Fruit fly (Drosophila melanogaster) whole organism, embryonic: ENCODE measurements around the gene Gcn5.
A peak's percentile ranks its signal among the peaks of the same experiment; 100 is the strongest.

ENCODE experiments used
- Bgb ChIP-seq: fragments of 200-800 bp; sonication (Bioruptor generic); IDR thresholded peaks from 2 replicates; pipeline ENCODE4 v1.3.6; 2022; ENCODE audit warnings: missing biosample characterization, missing genetic modification characterization; ENCODE audit not compliant: partially characterized antibody
- BtbVII ChIP-seq: fragments of 200-800 bp; sonication (Bioruptor generic); optimal IDR thresholded peaks from 3 replicates; lab custom pipeline; 2017; ENCODE audit warnings: missing biosample characterization, mild to moderate bottlenecking, missing genetic modification characterization
- CG10209 ChIP-seq: fragments of 200-800 bp; sonication (Bioruptor generic); optimal IDR thresholded peaks from 3 replicates; lab custom pipeline; 2017; ENCODE audit warnings: missing biosample characterization, mild to moderate bottlenecking, missing genetic modification characterization, missing genetic modification reagents
- CG11398 ChIP-seq: fragments of 200-800 bp; sonication (Bioruptor generic); optimal IDR thresholded peaks from 2 replicates; lab custom pipeline; 2016; ENCODE audit warnings: missing biosample characterization, missing genetic modification characterization
- CG12155 ChIP-seq: fragments of 200-800 bp; sonication (Bioruptor generic); optimal IDR thresholded peaks from 3 replicates; lab custom pipeline; 2016; ENCODE audit warnings: missing biosample characterization, missing genetic modification characterization
- CG14710 ChIP-seq: fragments of 200-800 bp; sonication (Bioruptor generic); optimal IDR thresholded peaks from 3 replicates; lab custom pipeline; 2019; ENCODE audit warnings: missing biosample characterization, mild to moderate bottlenecking, missing genetic modification characterization, moderate library complexity
- CG14860 ChIP-seq: fragments of 200-800 bp; sonication (Bioruptor generic); IDR thresholded peaks from 3 replicates; pipeline ENCODE4 v1.3.6; 2022; ENCODE audit warnings: missing biosample characterization, missing genetic modification characterization; ENCODE audit not compliant: partially characterized antibody
- CG15011 ChIP-seq: fragments of 200-800 bp; sonication (Bioruptor generic); optimal IDR thresholded peaks from 3 replicates; lab custom pipeline; 2018; ENCODE audit warnings: missing biosample characterization, mild to moderate bottlenecking, missing genetic modification characterization
- CG3726 ChIP-seq: fragments of 200-800 bp; sonication (Bioruptor generic); IDR thresholded peaks from 3 replicates; pipeline ENCODE4, ENCODE4 v1.3.6; 2022; ENCODE audit warnings: missing biosample characterization, missing genetic modification characterization
- CG3847 ChIP-seq: fragments of 200-800 bp; sonication (Bioruptor generic); IDR thresholded peaks from 2 replicates; pipeline ENCODE4 v1.3.6; 2022; ENCODE audit warnings: missing biosample characterization, missing genetic modification characterization
- CG4328 ChIP-seq: fragments of 200-800 bp; sonication (Bioruptor generic); optimal IDR thresholded peaks from 3 replicates; lab custom pipeline; 2017; ENCODE audit warnings: missing biosample characterization, missing genetic modification reagents, missing genetic modification characterization
- CG4820 ChIP-seq: fragments of 200-800 bp; sonication (Bioruptor generic); optimal IDR thresholded peaks from 3 replicates; lab custom pipeline; 2016; ENCODE audit warnings: missing biosample characterization, missing genetic modification characterization
- CG6175 ChIP-seq: fragments of 200-800 bp; sonication (Bioruptor generic); IDR thresholded peaks from 3 replicates; pipeline ENCODE4 v1.3.6; 2022; ENCODE audit warnings: missing biosample characterization, missing genetic modification characterization
- CG6689 ChIP-seq: fragments of 200-800 bp; sonication (Bioruptor generic); IDR thresholded peaks from 2 replicates; pipeline ENCODE4 v1.3.6; 2022; ENCODE audit warnings: missing biosample characterization, missing genetic modification characterization
- CG7357 ChIP-seq: fragments of 200-800 bp; sonication (Bioruptor generic); IDR thresholded peaks from 3 replicates; pipeline ENCODE4 v1.3.6; 2022; ENCODE audit warnings: missing biosample characterization, missing genetic modification characterization
- CG7928 ChIP-seq: fragments of 200-800 bp; sonication (Bioruptor generic); optimal IDR thresholded peaks from 2 replicates; lab custom pipeline; 2017; ENCODE audit warnings: missing biosample characterization, mild to moderate bottlenecking, missing genetic modification characterization
- CG7963 ChIP-seq: fragments of 200-800 bp; sonication (Bioruptor generic); IDR thresholded peaks from 3 replicates; pipeline ENCODE4 v1.3.6; 2022; ENCODE audit warnings: missing biosample characterization, missing genetic modification characterization; ENCODE audit not compliant: partially characterized antibody
- CG8290 ChIP-seq, 3 experiments: fragments of 200-800 bp; sonication (Bioruptor generic); optimal IDR thresholded peaks; 2 replicates each; lab custom pipeline; 2016 to 2019; ENCODE audit warnings: missing biosample characterization in 3 of 3, missing genetic modification characterization in 3 of 3, mild to moderate bottlenecking in 2 of 3, moderate library complexity in 1 of 3
- CG9876 ChIP-seq: fragments of 200-800 bp; sonication (Bioruptor generic); optimal IDR thresholded peaks from 2 replicates; lab custom pipeline; 2016; ENCODE audit warnings: missing biosample characterization, missing genetic modification characterization
- CHES-1-like ChIP-seq: fragments of 200-800 bp; sonication (Bioruptor generic); optimal IDR thresholded peaks from 2 replicates; lab custom pipeline; 2016; ENCODE audit warnings: missing biosample characterization, missing genetic modification characterization
- Dad ChIP-seq: fragments of 200-800 bp; sonication (Bioruptor generic); optimal IDR thresholded peaks from 3 replicates; lab custom pipeline; 2016; ENCODE audit warnings: missing biosample characterization, missing genetic modification characterization
- Dek ChIP-seq: fragments of 200-800 bp; sonication (Bioruptor generic); optimal IDR thresholded peaks from 3 replicates; lab custom pipeline; 2019; ENCODE audit warnings: missing biosample characterization, mild to moderate bottlenecking, missing genetic modification characterization, moderate library complexity
- Drgx ChIP-seq: fragments of 200-800 bp; sonication (Bioruptor generic); IDR thresholded peaks from 2 replicates; pipeline ENCODE4 v1.3.6; 2022; ENCODE audit warnings: missing biosample characterization, missing genetic modification characterization
- Gug ChIP-seq: fragments of 200-800 bp; sonication (Bioruptor generic); IDR thresholded peaks from 4 replicates; pipeline ENCODE4 v1.3.6; 2022; ENCODE audit warnings: missing biosample characterization, missing genetic modification characterization
- H2.0 ChIP-seq: fragments of 200-800 bp; sonication (Bioruptor generic); IDR thresholded peaks from 2 replicates; pipeline ENCODE4 v1.3.6; 2022; ENCODE audit warnings: missing biosample characterization, missing genetic modification characterization
- Max ChIP-seq: fragments of 200-800 bp; sonication (Bioruptor generic); optimal IDR thresholded peaks from 2 replicates; lab custom pipeline; 2016; ENCODE audit warnings: missing biosample characterization, mild to moderate bottlenecking, missing genetic modification characterization
- Med ChIP-seq: fragments of 200-800 bp; sonication (Bioruptor generic); peaks from one replicate; lab custom pipeline; 2016; ENCODE audit warnings: missing biosample characterization, missing genetic modification characterization, mild to moderate bottlenecking, inconsistent platforms, moderate library complexity
- NK7.1 ChIP-seq: fragments of 200-800 bp; sonication (Bioruptor generic); optimal IDR thresholded peaks from 3 replicates; lab custom pipeline; 2016; ENCODE audit warnings: missing biosample characterization, missing genetic modification characterization
- Ptx1 ChIP-seq: fragments of 200-800 bp; sonication (Bioruptor generic); IDR thresholded peaks from 2 replicates; pipeline ENCODE4 v1.3.6; 2022; ENCODE audit warnings: missing biosample characterization, missing genetic modification characterization
- Xrp1 ChIP-seq: fragments of 200-800 bp; sonication (Bioruptor generic); IDR thresholded peaks from 2 replicates; pipeline ENCODE4 v1.3.6; 2022; ENCODE audit warnings: missing biosample characterization, missing genetic modification characterization
- bcd ChIP-seq: fragments of 200-800 bp; sonication (Bioruptor generic); optimal IDR thresholded peaks from 2 replicates; lab custom pipeline; 2017; ENCODE audit warnings: missing biosample characterization, mild to moderate bottlenecking, missing genetic modification characterization
- caup ChIP-seq: fragments of 200-800 bp; sonication (Bioruptor generic); optimal IDR thresholded peaks from 3 replicates; lab custom pipeline; 2017; ENCODE audit warnings: missing biosample characterization, mild to moderate bottlenecking, missing genetic modification characterization, moderate library complexity; ENCODE audit not compliant: severe bottlenecking
- cg ChIP-seq: fragments of 200-800 bp; sonication (Bioruptor generic); optimal IDR thresholded peaks from 3 replicates; lab custom pipeline; 2019; ENCODE audit warnings: missing biosample characterization, mild to moderate bottlenecking, missing genetic modification characterization, moderate library complexity
- crol ChIP-seq: fragments of 200-800 bp; sonication (Bioruptor generic); IDR thresholded peaks from 2 replicates; pipeline ENCODE4 v1.3.6; 2022; ENCODE audit warnings: missing biosample characterization, missing genetic modification characterization
- disco-r ChIP-seq: fragments of 200-800 bp; sonication (Bioruptor generic); optimal IDR thresholded peaks from 2 replicates; lab custom pipeline; 2016; ENCODE audit warnings: missing biosample characterization, missing genetic modification characterization
- gro ChIP-seq: fragments of 200-800 bp; sonication (Bioruptor generic); optimal IDR thresholded peaks from 2 replicates; lab custom pipeline; 2016; ENCODE audit warnings: missing biosample characterization, missing genetic modification characterization
- ham ChIP-seq: fragments of 200-800 bp; sonication (Bioruptor generic); IDR thresholded peaks from 2 replicates; pipeline ENCODE4 v1.3.6; 2022; ENCODE audit warnings: missing biosample characterization, missing genetic modification characterization
- hth ChIP-seq: fragments of >200 bp; optimal IDR thresholded peaks from 2 replicates; lab custom pipeline; 2017; ENCODE audit warnings: inconsistent platforms
- insv ChIP-seq, 2 experiments: fragments of 200-800 bp; sonication (Bioruptor generic); optimal IDR thresholded peaks; 3 replicates each; lab custom pipeline; 2016 to 2018; ENCODE audit warnings: missing biosample characterization in 2 of 2, missing genetic modification characterization in 2 of 2
- jigr1 ChIP-seq: fragments of 200-800 bp; sonication (Bioruptor generic); IDR thresholded peaks from 3 replicates; pipeline ENCODE4 v1.3.6; 2022; ENCODE audit warnings: missing biosample characterization, missing genetic modification characterization
- lov ChIP-seq, 2 experiments: fragments of 200-800 bp in 1 of 2; fragments of >200 bp in 1 of 2; sonication (Bioruptor generic) in 1 of 2; IDR thresholded peaks in 1 of 2; optimal IDR thresholded peaks in 1 of 2; 2 replicates in 1 of 2; 3 replicates in 1 of 2; pipeline versions ENCODE4 v1.3.6 to Lab custom; 2017 to 2022; ENCODE audit warnings: missing biosample characterization in 1 of 2, missing genetic modification characterization in 1 of 2
- oc ChIP-seq: fragments of 200-800 bp; sonication (Bioruptor generic); optimal IDR thresholded peaks from 2 replicates; lab custom pipeline; 2018; ENCODE audit warnings: missing biosample characterization, mild to moderate bottlenecking, missing genetic modification characterization, moderate library complexity
- org-1 ChIP-seq: fragments of 200-800 bp; sonication (Bioruptor generic); optimal IDR thresholded peaks from 2 replicates; lab custom pipeline; 2017; ENCODE audit warnings: missing biosample characterization, missing genetic modification characterization
- scrt ChIP-seq: fragments of 200-800 bp; sonication (Bioruptor generic); optimal IDR thresholded peaks from 2 replicates; lab custom pipeline; 2018; ENCODE audit warnings: missing biosample characterization, mild to moderate bottlenecking, missing genetic modification characterization, moderate library complexity
- tap ChIP-seq: fragments of 200-800 bp; optimal IDR thresholded peaks from 3 replicates; lab custom pipeline; 2019; ENCODE audit warnings: missing biosample characterization, mild to moderate bottlenecking, missing genetic modification characterization, moderate library complexity
- tll ChIP-seq, 2 experiments: fragments of 200-800 bp in 1 of 2; fragments of >200 bp in 1 of 2; sonication (Bioruptor generic) in 1 of 2; optimal IDR thresholded peaks; 2 replicates each; lab custom pipeline; 2017 to 2019; ENCODE audit warnings: missing biosample characterization in 2 of 2, missing genetic modification characterization in 2 of 2, mild to moderate bottlenecking in 1 of 2, moderate library complexity in 1 of 2
- unpg ChIP-seq: fragments of 200-800 bp; sonication (Bioruptor generic); optimal IDR thresholded peaks from 3 replicates; lab custom pipeline; 2018; ENCODE audit warnings: missing biosample characterization, mild to moderate bottlenecking, missing genetic modification characterization, moderate library complexity
- vvl ChIP-seq: fragments of 200-800 bp; sonication (Bioruptor generic); IDR thresholded peaks from 2 replicates; pipeline ENCODE4 v1.3.6; 2022; ENCODE audit warnings: missing biosample characterization, missing genetic modification characterization
- zfh2 ChIP-seq: fragments of 200-800 bp; sonication (Bioruptor generic); optimal IDR thresholded peaks from 2 replicates; lab custom pipeline; 2016; ENCODE audit warnings: missing biosample characterization, missing genetic modification characterization

The Gcn5 gene

dm6 chr3L:12526433-12527113, 2.8 kb upstream of the Gcn5 start, which contains the start of gene eIF2beta (continued):
- no peak for TF ChIP-seq CG8290 (GFP tag; optimal IDR thresholded peaks at IDR 0.05; lab: Kevin White, UChicago)
- peak in 1 of 2 experiments; percentile 42 for TF ChIP-seq CG8290 (tag; optimal IDR thresholded peaks at IDR 0.05; lab: Kevin White, UChicago)
- no peak for TF ChIP-seq CG7357 (GFP tag; lab: Robert Waterston, UW)
- TF ChIP-seq bcd (GFP tag; lab: Kevin White, UChicago): no peak
- TF ChIP-seq scrt: peak; percentile 11
- no peak for TF ChIP-seq CG10209 (GFP tag; lab: Kevin White, UChicago)
- TF ChIP-seq CG3847: no peak
- TF ChIP-seq oc (tag; lab: Kevin White, UChicago): peak; percentile 47
- no peak for TF ChIP-seq unpg (GFP tag; lab: Kevin White, UChicago)
- TF ChIP-seq CHES-1-like: no peak
- TF ChIP-seq Ptx1 (GFP tag; lab: Robert Waterston, UW): no peak
- TF ChIP-seq Max (GFP tag; lab: Kevin White, UChicago): peak; percentile 51
- TF ChIP-seq lov (optimal IDR thresholded peaks at IDR 0.05; lab: Kevin White, UChicago): no peak
- TF ChIP-seq lov (GFP tag; IDR thresholded peaks at IDR 0.05; lab: Robert Waterston, UW): no peak; the same call in 2 of the 3 replicates
- no peak for TF ChIP-seq CG6175 (GFP tag; lab: Robert Waterston, UW)
- peak; percentile 12 for TF ChIP-seq gro
- no peak for TF ChIP-seq disco-r (GFP tag; lab: Kevin White, UChicago)
- TF ChIP-seq CG14860 (GFP tag; lab: Robert Waterston, UW): no peak
- no peak for TF ChIP-seq CG15011 (GFP tag; lab: Kevin White, UChicago)
- no peak for TF ChIP-seq H2.0 (GFP tag; lab: Robert Waterston, UW)
- TF ChIP-seq tap (tag; lab: Kevin White, UChicago): peak; percentile 27
- no peak for TF ChIP-seq CG4328
- no peak for TF ChIP-seq CG3726 (GFP tag; lab: Robert Waterston, UW)
- TF ChIP-seq tll (GFP tag; optimal IDR thresholded peaks at IDR 0.05; lab: Kevin White, UChicago): no peak
- TF ChIP-seq NK7.1: no peak
- peak; percentile 37; the same call in 1 of the 2 replicates for TF ChIP-seq Bgb
- TF ChIP-seq Drgx (GFP tag; lab: Robert Waterston, UW): no peak
- TF ChIP-seq cg: peak; percentile 92
- no peak for TF ChIP-seq Dek (tag; lab: Kevin White, UChicago)
- no peak for TF ChIP-seq CG6689 (GFP tag; lab: Robert Waterston, UW)
- TF ChIP-seq caup (GFP tag; lab: Kevin White, UChicago): peak; percentile 16
- peak; percentile 19 for TF ChIP-seq CG4820 (GFP tag; lab: Kevin White, UChicago)
- TF ChIP-seq CG7963: no peak
- no peak for TF ChIP-seq org-1 (GFP tag; lab: Kevin White, UChicago)
- TF ChIP-seq Dad (GFP tag; lab: Kevin White, UChicago): no peak
- TF ChIP-seq BtbVII: peak; percentile 51
- peak; percentile 64 for TF ChIP-seq CG14710 (tag; lab: Kevin White, UChicago)
- no peak for TF ChIP-seq CG11398 (GFP tag; lab: Kevin White, UChicago)
- no peak for TF ChIP-seq jigr1 (GFP tag; lab: Robert Waterston, UW)
- TF ChIP-seq Gug (GFP tag; lab: Robert Waterston, UW): no peak
- TF ChIP-seq zfh2 (GFP tag; lab: Kevin White, UChicago): no peak
- peak; percentile 47; the same call in 1 of the 2 replicates for TF ChIP-seq vvl (GFP tag; lab: Robert Waterston, UW)
- TF ChIP-seq CG9876 (GFP tag; lab: Kevin White, UChicago): no peak
- peak; percentile 92 for TF ChIP-seq Med (GFP tag; lab: Kevin White, UChicago)
- TF ChIP-seq Xrp1 (GFP tag; lab: Robert Waterston, UW): peak; percentile 24; the same call in 1 of the 2 replicates
- TF ChIP-seq crol (GFP tag; lab: Robert Waterston, UW): no peak
- no peak for TF ChIP-seq CG12155 (GFP tag; lab: Kevin White, UChicago)
- peak in 1 of 2 experiments; percentile 26 for TF ChIP-seq insv (GFP tag; optimal IDR thresholded peaks at IDR 0.05; lab: Kevin White, UChicago)
- no peak for TF ChIP-seq ham (GFP tag; lab: Robert Waterston, UW)
- no peak for TF ChIP-seq CG7928
- TF ChIP-seq hth (lab: Kevin White, UChicago): no peak
